ENCODE assay signal across 1 fruit fly cellular context in the genomic region with DNA sequence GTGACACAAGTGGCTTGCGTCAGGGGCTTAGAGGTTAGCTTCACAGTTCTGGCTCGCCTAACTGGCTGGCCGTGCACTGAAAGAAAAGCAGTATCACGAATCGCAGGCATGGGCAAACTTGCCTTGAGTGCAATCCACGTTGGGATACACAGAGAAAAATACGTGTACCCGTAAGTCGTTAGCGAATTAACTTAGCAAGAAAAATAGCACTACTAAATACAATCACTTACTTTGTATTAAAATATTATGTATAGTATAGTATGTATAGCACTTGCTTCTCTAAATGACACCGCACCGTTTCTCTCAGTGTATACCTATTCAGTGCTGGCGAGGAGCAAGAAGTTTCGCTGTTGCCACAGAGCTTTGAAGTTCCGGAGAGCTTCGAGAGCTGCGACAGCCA.
TF ChIP-seq lines count a peak whose summit lies in the region.

No protein-coding gene starts in this region.

TF ChIP-seq in whole organism, embryonic, 481 proteins besides CTCF, POLR2A, EP300 and RAD21 (continued from another document and continues in another):
- TF ChIP-seq NC2α (GFP tag; optimal IDR thresholded peaks at IDR 0.05; lab: Kevin White, UChicago) (no peak), ap (GFP tag; IDR thresholded peaks at IDR 0.05; lab: Robert Waterston, UW) (no peak), Ada2b (GFP tag; IDR thresholded peaks at IDR 0.05; lab: Robert Waterston, UW) (peak; percentile 33; the same call in 1 of the 2 replicates), hb (GFP tag; IDR thresholded peaks at IDR 0.05; lab: Robert Waterston, UW; ENCODE audit: partially characterized antibody) (no peak), Xrp1 (GFP tag; IDR thresholded peaks at IDR 0.05; lab: Robert Waterston, UW) (peak; percentile 54), CG2129 (GFP tag; IDR thresholded peaks at IDR 0.05; lab: Robert Waterston, UW; ENCODE audit: partially characterized antibody) (no peak), CG2889 (GFP tag; IDR thresholded peaks at IDR 0.05; lab: Robert Waterston, UW) (no peak), Hr39 (optimal IDR thresholded peaks at IDR 0.05; lab: Kevin White, UChicago) (no peak), Rfx (GFP tag; IDR thresholded peaks at IDR 0.05; lab: Robert Waterston, UW) (peak; percentile 52; the same call in 1 of the 2 replicates), CG3847 (GFP tag; IDR thresholded peaks at IDR 0.05; lab: Robert Waterston, UW) (peak; percentile 48; the same call in 1 of the 2 replicates), CG16813 (GFP tag; IDR thresholded peaks at IDR 0.05; lab: Robert Waterston, UW; ENCODE audit: partially characterized antibody) (no peak), HHEX (GFP tag; optimal IDR thresholded peaks at IDR 0.05; lab: Kevin White, UChicago) (peak; percentile 41), Kr (GFP tag; optimal IDR thresholded peaks at IDR 0.05; lab: Kevin White, UChicago) (no peak), chif (GFP tag; optimal IDR thresholded peaks at IDR 0.05; lab: Kevin White, UChicago) (no peak), CG6791 (GFP tag; IDR thresholded peaks at IDR 0.05; lab: Robert Waterston, UW; ENCODE audit: partially characterized antibody) (no peak), CG15601 (tag; optimal IDR thresholded peaks at IDR 0.05; lab: Kevin White, UChicago) (no peak), CG14441 (GFP tag; IDR thresholded peaks at IDR 0.05; lab: Robert Waterston, UW) (no peak; the same call in 1 of the 2 replicates), CG42726 (GFP tag; IDR thresholded peaks at IDR 0.05; lab: Robert Waterston, UW; ENCODE audit: partially characterized antibody) (no peak), CG17385 (GFP tag; optimal IDR thresholded peaks at IDR 0.05; lab: Kevin White, UChicago) (peak; percentile 34), MESR4 (GFP tag; optimal IDR thresholded peaks at IDR 0.05; lab: Kevin White, UChicago) (no peak), Hand (GFP tag; optimal IDR thresholded peaks at IDR 0.05; lab: Kevin White, UChicago) (peak; percentile 65), ham (GFP tag; IDR thresholded peaks at IDR 0.05; lab: Robert Waterston, UW) (no peak), zfh1 (GFP tag; IDR thresholded peaks at IDR 0.05; lab: Robert Waterston, UW) (no peak), cad (GFP tag; optimal IDR thresholded peaks at IDR 0.05; lab: Kevin White, UChicago) (no peak), prd (optimal IDR thresholded peaks at IDR 0.05; lab: Kevin White, UChicago) (no peak), prd (GFP tag; IDR thresholded peaks at IDR 0.05; lab: Robert Waterston, UW) (peak; percentile 47; the same call in 2 of the 3 replicates), CG7786 (GFP tag; optimal IDR thresholded peaks at IDR 0.05; lab: Kevin White, UChicago) (no peak), sens (GFP tag; lab: Kevin White, UChicago) (peak; percentile 59), tx (GFP tag; optimal IDR thresholded peaks at IDR 0.05; lab: Kevin White, UChicago) (no peak), stc (GFP tag; IDR thresholded peaks at IDR 0.05; lab: Robert Waterston, UW) (no peak), NfI (GFP tag; optimal IDR thresholded peaks at IDR 0.05; lab: Kevin White, UChicago) (peak; percentile 25), Hr3 (GFP tag; optimal IDR thresholded peaks at IDR 0.05; lab: Kevin White, UChicago) (peak; percentile 22), crc (GFP tag; optimal IDR thresholded peaks at IDR 0.05; lab: Kevin White, UChicago) (no peak), HmgD (GFP tag; optimal IDR thresholded peaks at IDR 0.05; lab: Kevin White, UChicago) (no peak), CG8281 (tag; optimal IDR thresholded peaks at IDR 0.05; lab: Kevin White, UChicago) (no peak), Doc2 (GFP tag; IDR thresholded peaks at IDR 0.05; lab: Robert Waterston, UW) (no peak), Oaz (GFP tag; IDR thresholded peaks at IDR 0.05; lab: Robert Waterston, UW) (no peak), CG33557 (GFP tag; optimal IDR thresholded peaks at IDR 0.05; lab: Kevin White, UChicago) (no peak), ttk (GFP tag; IDR thresholded peaks at IDR 0.05; lab: Robert Waterston, UW) (0 out of 2 replicates have a peak, but pooled peaks have one; percentile 19), Ptx1 (GFP tag; IDR thresholded peaks at IDR 0.05; lab: Robert Waterston, UW) (peak; percentile 47; the same call in 1 of the 2 replicates), Dfd (GFP tag; optimal IDR thresholded peaks at IDR 0.05; lab: Kevin White, UChicago) (no peak), Oli (tag; optimal IDR thresholded peaks at IDR 0.05; lab: Kevin White, UChicago) (peak; percentile 48), sisA (GFP tag; IDR thresholded peaks at IDR 0.05; lab: Robert Waterston, UW) (peak; percentile 52), CG8290 (GFP tag; optimal IDR thresholded peaks at IDR 0.05; lab: Kevin White, UChicago) (no peak), CG8290 (tag; optimal IDR thresholded peaks at IDR 0.05; lab: Kevin White, UChicago) (peak in 1 of 2 experiments; percentile 67), sob (GFP tag; IDR thresholded peaks at IDR 0.05; lab: Robert Waterston, UW) (no peak), CG14667 (GFP tag; IDR thresholded peaks at IDR 0.05; lab: Robert Waterston, UW) (peak; percentile 45; the same call in 1 of the 2 replicates), Trl (optimal IDR thresholded peaks at IDR 0.05; lab: Kevin White, UChicago) (no peak), Trl (GFP tag; optimal IDR thresholded peaks at IDR 0.05; lab: Kevin White, UChicago) (no peak), GATAe (GFP tag; conservative IDR thresholded peaks at IDR 0.05; lab: Robert Waterston, UW) (no peak), Scr (GFP tag; IDR thresholded peaks at IDR 0.05; lab: Robert Waterston, UW; ENCODE audit: partially characterized antibody) (no peak), Hsf (GFP tag; optimal IDR thresholded peaks at IDR 0.05; lab: Kevin White, UChicago) (peak; percentile 26), Dll (GFP tag; IDR thresholded peaks at IDR 0.05; lab: Robert Waterston, UW; ENCODE audit: partially characterized antibody) (no peak), gcm2 (GFP tag; optimal IDR thresholded peaks at IDR 0.05; lab: Kevin White, UChicago) (no peak), CG4424 (GFP tag; optimal IDR thresholded peaks at IDR 0.05; lab: Kevin White, UChicago) (peak; percentile 31), HLH4C (GFP tag; IDR thresholded peaks at IDR 0.05; lab: Robert Waterston, UW; ENCODE audit: partially characterized antibody) (no peak), onecut (GFP tag; IDR thresholded peaks at IDR 0.05; lab: Robert Waterston, UW) (peak; percentile 30; the same call in 1 of the 2 replicates), CG12769 (tag; optimal IDR thresholded peaks at IDR 0.05; lab: Kevin White, UChicago) (peak; percentile 66), Ets65A (GFP tag; lab: Kevin White, UChicago) (peak; percentile 84), CG10979 (tag; optimal IDR thresholded peaks at IDR 0.05; lab: Kevin White, UChicago) (peak; percentile 38), ken (GFP tag; IDR thresholded peaks at IDR 0.05; lab: Robert Waterston, UW) (no peak), CG4854 (GFP tag; optimal IDR thresholded peaks at IDR 0.05; lab: Kevin White, UChicago) (no peak), CG33213 (GFP tag; optimal IDR thresholded peaks at IDR 0.05; lab: Kevin White, UChicago) (no peak), CG11696 (GFP tag; IDR thresholded peaks at IDR 0.05; lab: Robert Waterston, UW) (no peak), ewg (GFP tag; optimal IDR thresholded peaks at IDR 0.05; lab: Kevin White, UChicago) (no peak), phol (tag; optimal IDR thresholded peaks at IDR 0.05; lab: Kevin White, UChicago) (peak; percentile 40), vfl (GFP tag; optimal IDR thresholded peaks at IDR 0.05; lab: Kevin White, UChicago) (no peak), dysf (GFP tag; IDR thresholded peaks at IDR 0.05; lab: Robert Waterston, UW) (peak; percentile 59; the same call in 2 of the 3 replicates), CG12744 (GFP tag; optimal IDR thresholded peaks at IDR 0.05; lab: Kevin White, UChicago) (no peak), CG1832 (GFP tag; optimal IDR thresholded peaks at IDR 0.05; lab: Kevin White, UChicago) (no peak), CG31224 (GFP tag; IDR thresholded peaks at IDR 0.05; lab: Robert Waterston, UW) (no peak), dati (GFP tag; IDR thresholded peaks at IDR 0.05; lab: Robert Waterston, UW) (no peak), pita (GFP tag; optimal IDR thresholded peaks at IDR 0.05; lab: Kevin White, UChicago) (no peak), Side (GFP tag; optimal IDR thresholded peaks at IDR 0.05; lab: Kevin White, UChicago) (no peak), sd (tag; optimal IDR thresholded peaks at IDR 0.05; lab: Kevin White, UChicago) (no peak), Eip74EF (GFP tag; optimal IDR thresholded peaks at IDR 0.05; lab: Kevin White, UChicago) (no peak), CG1603 (tag; optimal IDR thresholded peaks at IDR 0.05; lab: Kevin White, UChicago) (peak; percentile 59), psq (GFP tag; optimal IDR thresholded peaks at IDR 0.05; lab: Kevin White, UChicago) (no peak), nom (GFP tag; optimal IDR thresholded peaks at IDR 0.05; lab: Kevin White, UChicago) (no peak), sima (GFP tag; optimal IDR thresholded peaks at IDR 0.05; lab: Kevin White, UChicago) (no peak), CG17612 (GFP tag; IDR thresholded peaks at IDR 0.05; lab: Robert Waterston, UW) (no peak), Jarid2 (GFP tag; optimal IDR thresholded peaks at IDR 0.05; lab: Kevin White, UChicago) (no peak), pros (GFP tag; optimal IDR thresholded peaks at IDR 0.05; lab: Kevin White, UChicago) (no peak), CG15479 (GFP tag; optimal IDR thresholded peaks at IDR 0.05; lab: Kevin White, UChicago) (no peak), CG11398 (GFP tag; optimal IDR thresholded peaks at IDR 0.05; lab: Kevin White, UChicago) (no peak), Opbp (GFP tag; IDR thresholded peaks at IDR 0.05; lab: Robert Waterston, UW; ENCODE audit: partially characterized antibody) (no peak), Usf (GFP tag; optimal IDR thresholded peaks at IDR 0.05; lab: Kevin White, UChicago) (no peak), hkb (optimal IDR thresholded peaks at IDR 0.05; lab: Kevin White, UChicago) (no peak), hkb (GFP tag; IDR thresholded peaks at IDR 0.05; lab: Robert Waterston, UW) (peak; percentile 59; the same call in 1 of the 2 replicates), NC2β (GFP tag; optimal IDR thresholded peaks at IDR 0.05; lab: Kevin White, UChicago) (no peak), gem (tag; optimal IDR thresholded peaks at IDR 0.05; lab: Kevin White, UChicago) (peak; percentile 60), sna (GFP tag; IDR thresholded peaks at IDR 0.05; lab: Robert Waterston, UW; ENCODE audit: partially characterized antibody) (no peak), hbn (GFP tag; IDR thresholded peaks at IDR 0.05; lab: Robert Waterston, UW; ENCODE audit: partially characterized antibody) (no peak), CG13123 (GFP tag; optimal IDR thresholded peaks at IDR 0.05; lab: Kevin White, UChicago) (no peak), Dad (GFP tag; optimal IDR thresholded peaks at IDR 0.05; lab: Kevin White, UChicago) (no peak), D19A (tag; optimal IDR thresholded peaks at IDR 0.05; lab: Kevin White, UChicago) (no peak), CG8388 (GFP tag; optimal IDR thresholded peaks at IDR 0.05; lab: Kevin White, UChicago) (peak; percentile 9), TFAM (GFP tag; optimal IDR thresholded peaks at IDR 0.05; lab: Kevin White, UChicago) (no peak), wdn (GFP tag; IDR thresholded peaks at IDR 0.05; lab: Robert Waterston, UW) (no peak), Six4 (GFP tag; optimal IDR thresholded peaks at IDR 0.05; lab: Kevin White, UChicago) (no peak), CG6689 (GFP tag; IDR thresholded peaks at IDR 0.05; lab: Robert Waterston, UW) (no peak), CG7745 (tag; optimal IDR thresholded peaks at IDR 0.05; lab: Kevin White, UChicago) (no peak), dm (GFP tag; optimal IDR thresholded peaks at IDR 0.05; lab: Kevin White, UChicago) (no peak), fd102C (GFP tag; optimal IDR thresholded peaks at IDR 0.05; lab: Kevin White, UChicago) (no peak), usp (GFP tag; optimal IDR thresholded peaks at IDR 0.05; lab: Kevin White, UChicago) (no peak), Ssrp (tag; optimal IDR thresholded peaks at IDR 0.05; lab: Kevin White, UChicago) (peak; percentile 22), CG30431 (GFP tag; optimal IDR thresholded peaks at IDR 0.05; lab: Kevin White, UChicago) (peak; percentile 32), CG12219 (GFP tag; optimal IDR thresholded peaks at IDR 0.05; lab: Kevin White, UChicago) (no peak), CG10147 (GFP tag; optimal IDR thresholded peaks at IDR 0.05; lab: Kevin White, UChicago) (no peak), exex (tag; optimal IDR thresholded peaks at IDR 0.05; lab: Kevin White, UChicago) (no peak), Blimp-1 (GFP tag; optimal IDR thresholded peaks at IDR 0.05; lab: Kevin White, UChicago) (peak; percentile 37), CG31365 (tag; optimal IDR thresholded peaks at IDR 0.05; lab: Kevin White, UChicago) (no peak), tin (GFP tag; optimal IDR thresholded peaks at IDR 0.05; lab: Kevin White, UChicago) (peak; percentile 36), scrt (GFP tag; optimal IDR thresholded peaks at IDR 0.05; lab: Kevin White, UChicago) (peak; percentile 34), her (GFP tag; optimal IDR thresholded peaks at IDR 0.05; lab: Kevin White, UChicago) (no peak), CG7987 (GFP tag; optimal IDR thresholded peaks at IDR 0.05; lab: Kevin White, UChicago) (no peak), danr (GFP tag; IDR thresholded peaks at IDR 0.05; lab: Robert Waterston, UW) (0 out of 2 replicates have a peak, but pooled peaks have one; percentile 20), Dbx (GFP tag; IDR thresholded peaks at IDR 0.05; lab: Robert Waterston, UW) (peak; percentile 50; the same call in 2 of the 3 replicates), fd96Cb (tag; optimal IDR thresholded peaks at IDR 0.05; lab: Kevin White, UChicago) (peak; percentile 37), CG8359 (GFP tag; optimal IDR thresholded peaks at IDR 0.05; lab: Kevin White, UChicago; ENCODE audit: borderline replicate concordance) (no peak), CG43689 (GFP tag; IDR thresholded peaks at IDR 0.05; lab: Robert Waterston, UW) (no peak), pzg (GFP tag; optimal IDR thresholded peaks at IDR 0.05; lab: Kevin White, UChicago) (no peak), CG18262 (tag; optimal IDR thresholded peaks at IDR 0.05; lab: Kevin White, UChicago) (peak; percentile 28), CG10209 (GFP tag; optimal IDR thresholded peaks at IDR 0.05; lab: Kevin White, UChicago) (peak; percentile 29), unpg (GFP tag; optimal IDR thresholded peaks at IDR 0.05; lab: Kevin White, UChicago) (peak; percentile 53), gsb (GFP tag; IDR thresholded peaks at IDR 0.05; lab: Robert Waterston, UW) (no peak), az2 (GFP tag; optimal IDR thresholded peaks at IDR 0.05; lab: Kevin White, UChicago) (peak; percentile 14), CG14710 (tag; optimal IDR thresholded peaks at IDR 0.05; lab: Kevin White, UChicago) (no peak), CG12071 (GFP tag; optimal IDR thresholded peaks at IDR 0.05; lab: Kevin White, UChicago) (peak; percentile 17)
